Worm (Caenorhabditis elegans) whole organism, L1 larva: ENCODE measurements around the gene F25G6.9.

Experiments used
- ces-1 ChIP-seq: fragments of 150-350 bp; optimal IDR thresholded peaks from 2 replicates; lab custom pipeline; 2014; ENCODE audit warnings: missing biosample characterization, missing genetic modification reagents, missing genetic modification characterization
- fkh-10 ChIP-seq: sonication (generic microtip); optimal IDR thresholded peaks from 2 replicates; lab custom pipeline; 2017; ENCODE audit warnings: missing biosample characterization, missing genetic modification reagents, missing genetic modification characterization
- grh-1 ChIP-seq: fragments of 200-800 bp; sonication (Bioruptor generic); IDR thresholded peaks from 2 replicates; pipeline ENCODE4 v1.3.6; 2022; ENCODE audit warnings: missing genetic modification reagents, missing genetic modification characterization, missing compliant biosample characterization
- rnt-1 ChIP-seq: sonication (generic microtip); optimal IDR thresholded peaks from 2 replicates; lab custom pipeline; 2016; ENCODE audit warnings: mild to moderate bottlenecking, missing genetic modification characterization, moderate library complexity, missing compliant biosample characterization

ce11 chrV:8609776-8610529, 40.2 kb upstream of the F25G6.9 start:
- TF ChIP-seq fkh-10 (GFP tag; lab: Kevin White, UChicago) (no peak), ces-1 (GFP tag; lab: Kevin White, UChicago) (no peak), rnt-1 (tag; lab: Kevin White, UChicago) (no peak), grh-1 (GFP tag; lab: Robert Waterston, UW) (no peak)
